Worm (Caenorhabditis elegans): Measurements from ENCODE around the gene best-19.

DNA sequence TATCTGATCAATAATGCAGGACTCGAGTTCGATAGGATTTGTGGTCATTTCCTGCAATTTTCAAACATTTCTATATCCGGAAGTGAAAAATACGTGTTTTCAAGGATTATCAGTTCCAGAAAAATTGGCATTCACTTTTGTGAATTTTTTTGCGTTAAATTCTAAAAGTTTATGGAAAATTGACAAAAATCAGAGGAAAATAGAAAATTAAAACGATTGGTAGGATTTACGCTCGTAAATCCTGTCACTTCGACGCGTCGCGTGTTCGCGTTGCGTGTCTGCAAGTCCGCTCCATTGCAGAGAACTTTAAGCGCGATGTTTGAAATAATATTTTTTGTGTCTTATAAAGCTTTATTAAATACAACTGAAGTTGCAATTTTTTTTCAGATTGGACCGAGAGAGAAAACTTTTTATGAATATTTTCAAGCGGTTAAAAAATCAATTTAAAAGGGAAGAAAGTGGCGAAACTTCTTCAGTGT lies 28.0 kb upstream of the best-19 start, which contains the start of gene rcat-1:
- TF ChIP-seq nhr-28 (tag; optimal IDR thresholded peaks at IDR 0.05) (no peak), pha-4 (tag; optimal IDR thresholded peaks at IDR 0.05) (peak; percentile 78), blmp-1 (tag; optimal IDR thresholded peaks at IDR 0.05) (no peak), mep-1 (tag; optimal IDR thresholded peaks at IDR 0.05) (peak; percentile 95), unc-120 (tag; optimal IDR thresholded peaks at IDR 0.05; ENCODE audit: poor library complexity, severe bottlenecking) (peak; percentile 8)
